Worm (Caenorhabditis elegans): ENCODE data around the gene T06D4.2.
A peak's percentile ranks its signal among the peaks of the same experiment; 100 is the strongest.

Gene T06D4.2

DNA sequence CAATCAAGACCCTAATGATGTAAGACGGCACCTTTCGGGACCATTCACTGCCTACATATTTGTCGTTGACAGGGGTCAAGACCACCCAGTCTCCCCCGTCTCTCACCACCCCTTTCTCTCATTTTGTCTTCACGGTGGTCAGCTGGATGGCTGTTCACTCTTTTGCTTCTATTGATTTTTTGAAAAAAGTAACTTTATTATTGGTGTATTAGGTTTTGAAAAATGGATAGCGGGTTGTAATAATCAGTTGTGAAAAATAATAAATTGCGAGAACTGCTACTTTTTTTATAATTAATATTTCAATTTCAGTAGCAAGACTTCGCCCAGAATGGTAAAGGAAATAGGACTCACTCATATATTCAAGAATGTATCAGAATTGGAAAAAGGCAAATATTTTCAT, 8.9 kb downstream of the T06D4.2 start, which contains the start of gene bath-9:
TSS of gene bath-9 (plus strand) at position 301 of the 400 bp plus-strand sequence.
- no peak for TF ChIP-seq nhr-12 (tag; optimal IDR thresholded peaks at IDR 0.05)
- no peak for TF ChIP-seq eor-1 (tag; optimal IDR thresholded peaks at IDR 0.05)
- no peak for TF ChIP-seq egl-5 (tag; optimal IDR thresholded peaks at IDR 0.05)
- no peak for TF ChIP-seq aly-2 (tag; optimal IDR thresholded peaks at IDR 0.05)
- no peak for TF ChIP-seq elt-1 (tag; optimal IDR thresholded peaks at IDR 0.05)
- TF ChIP-seq nhr-67 (tag; optimal IDR thresholded peaks at IDR 0.05): no peak
- TF ChIP-seq ZK546.5 (tag; optimal IDR thresholded peaks at IDR 0.05): no peak

DNA sequence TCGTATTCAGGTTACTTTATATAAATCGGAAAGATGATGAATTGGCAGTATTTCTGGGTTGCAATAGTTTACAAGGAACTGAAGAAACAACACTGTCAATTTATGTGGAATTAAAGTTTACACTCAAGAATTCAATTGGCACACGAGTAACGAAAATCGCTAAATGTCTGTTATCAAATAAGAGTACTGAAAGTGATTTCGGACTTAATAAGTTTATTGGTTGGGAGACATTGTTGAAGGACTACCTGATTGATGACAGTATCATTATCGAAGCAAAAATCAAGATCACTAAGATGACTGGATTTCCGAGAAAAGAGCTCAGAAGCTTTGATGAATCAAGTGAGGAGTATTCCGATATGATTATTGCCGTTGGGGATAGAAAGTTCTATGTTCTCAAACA, 10.4 kb downstream of the T06D4.2 start:
- TF ChIP-seq fos-1 (tag; optimal IDR thresholded peaks at IDR 0.05) (no peak), nhr-23 (tag; optimal IDR thresholded peaks at IDR 0.05) (no peak), zag-1 (tag; optimal IDR thresholded peaks at IDR 0.05) (no peak), ZK546.5 (tag; optimal IDR thresholded peaks at IDR 0.05) (no peak), ztf-4 (tag; optimal IDR thresholded peaks at IDR 0.05) (no peak)

DNA sequence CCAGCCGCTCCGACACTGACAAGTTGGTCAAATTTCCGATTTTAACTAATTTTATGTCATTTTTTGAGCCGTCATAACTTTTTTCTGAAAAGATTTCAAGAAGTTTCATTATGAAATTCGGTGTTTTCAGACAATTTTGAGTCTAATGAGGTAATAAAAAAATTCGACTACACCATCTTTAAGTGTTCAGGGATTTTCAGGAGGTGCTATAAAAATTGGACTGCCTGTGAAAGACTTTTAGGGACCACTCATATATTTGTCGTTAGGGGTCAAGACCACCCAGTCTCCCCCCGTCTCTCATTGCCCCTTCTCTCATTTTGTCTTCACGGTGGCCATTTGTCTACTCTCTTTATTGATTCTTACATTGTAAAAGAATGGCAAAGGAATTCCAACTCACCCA, 10.9 kb downstream of the T06D4.2 start, which contains the start of gene bath-10:
TSS of gene bath-10 (plus strand) at position 301 of the 400 bp plus-strand sequence.
- no peak for TF ChIP-seq ceh-82 (tag; optimal IDR thresholded peaks at IDR 0.05)
- TF ChIP-seq nfya-1 (tag; optimal IDR thresholded peaks at IDR 0.05; ENCODE audit: insufficient read depth): no peak
- no peak for TF ChIP-seq nhr-12 (tag; optimal IDR thresholded peaks at IDR 0.05)
- TF ChIP-seq ceh-16 (tag; optimal IDR thresholded peaks at IDR 0.05): no peak
- TF ChIP-seq elt-3 (tag; optimal IDR thresholded peaks at IDR 0.05): no peak
- no peak for TF ChIP-seq jun-1 (tag; optimal IDR thresholded peaks at IDR 0.05)
- no peak for TF ChIP-seq skn-1 (tag; optimal IDR thresholded peaks at IDR 0.05)
- no peak for TF ChIP-seq daf-12 (tag; optimal IDR thresholded peaks at IDR 0.05)
- no peak for TF ChIP-seq elt-1 (tag; optimal IDR thresholded peaks at IDR 0.05)

DNA sequence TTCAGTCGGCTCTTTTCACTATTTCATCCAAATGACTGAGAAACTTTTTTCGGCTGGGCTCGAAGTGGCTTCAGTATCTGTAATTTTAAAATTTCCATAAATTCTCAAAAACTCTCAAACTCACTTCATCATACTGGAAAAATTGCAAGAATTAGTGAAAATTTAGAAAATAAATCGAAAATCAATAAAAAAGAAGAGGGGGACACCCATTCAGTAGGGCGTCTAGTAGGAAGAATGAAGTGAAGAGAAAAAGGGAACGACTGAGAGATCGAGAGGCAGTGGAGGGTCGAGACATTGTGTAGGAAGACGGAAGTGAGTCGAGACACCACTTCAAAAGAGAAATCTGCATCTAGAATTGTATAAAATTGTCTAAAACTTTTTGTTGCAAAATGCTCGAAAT, 11.8 kb downstream of the T06D4.2 start:
- TF ChIP-seq tbx-2 (tag; optimal IDR thresholded peaks at IDR 0.05): no peak
- TF ChIP-seq nhr-237 (tag; optimal IDR thresholded peaks at IDR 0.05): no peak
- TF ChIP-seq egl-5 (tag; optimal IDR thresholded peaks at IDR 0.05): no peak
- no peak for TF ChIP-seq nhr-76 (tag; optimal IDR thresholded peaks at IDR 0.05)
- TF ChIP-seq elt-1 (tag; optimal IDR thresholded peaks at IDR 0.05): no peak
- no peak for TF ChIP-seq nhr-23 (tag; optimal IDR thresholded peaks at IDR 0.05)
- TF ChIP-seq nhr-12 (tag; optimal IDR thresholded peaks at IDR 0.05): no peak
- no peak for TF ChIP-seq elt-3 (tag; optimal IDR thresholded peaks at IDR 0.05)
- TF ChIP-seq lin-15B (tag; optimal IDR thresholded peaks at IDR 0.05): no peak
- peak; percentile 7 for TF ChIP-seq sea-2 (GFP tag; optimal IDR thresholded peaks at IDR 0.05)
- no peak for TF ChIP-seq lin-39 (tag; optimal IDR thresholded peaks at IDR 0.05)
- peak; percentile 6 for TF ChIP-seq ceh-28 (tag; optimal IDR thresholded peaks at IDR 0.05)
- TF ChIP-seq fkh-10 (GFP tag; optimal IDR thresholded peaks at IDR 0.05): no peak
- TF ChIP-seq hmg-11 (tag; optimal IDR thresholded peaks at IDR 0.05): no peak
- TF ChIP-seq pha-4 (tag; optimal IDR thresholded peaks at IDR 0.05): no peak

DNA sequence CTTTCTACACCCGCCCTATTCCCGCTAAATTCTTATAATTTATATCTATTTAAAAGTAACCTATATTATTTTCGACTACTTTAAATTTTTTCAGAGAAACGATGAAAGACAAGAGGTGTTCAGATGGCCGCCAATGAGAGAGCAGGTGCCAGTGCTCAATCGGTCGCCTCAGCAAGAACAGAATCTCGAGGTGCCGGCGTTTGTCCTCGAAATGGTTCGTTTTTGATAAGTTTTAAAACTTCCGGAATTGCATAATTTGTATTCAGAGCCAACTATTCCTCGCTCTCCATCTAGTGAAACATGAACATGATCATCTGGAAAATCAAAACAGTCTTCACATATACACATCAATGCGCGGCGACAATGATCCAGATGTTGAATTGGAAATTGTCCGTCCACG, 14.7 kb downstream of the T06D4.2 start, which contains the start of gene bath-23:
TSS of gene bath-23 (plus strand) at position 301 of the 400 bp plus-strand sequence.
- TF ChIP-seq ztf-4 (tag; optimal IDR thresholded peaks at IDR 0.05) (no peak), pha-4 (tag; optimal IDR thresholded peaks at IDR 0.05) (no peak)

DNA sequence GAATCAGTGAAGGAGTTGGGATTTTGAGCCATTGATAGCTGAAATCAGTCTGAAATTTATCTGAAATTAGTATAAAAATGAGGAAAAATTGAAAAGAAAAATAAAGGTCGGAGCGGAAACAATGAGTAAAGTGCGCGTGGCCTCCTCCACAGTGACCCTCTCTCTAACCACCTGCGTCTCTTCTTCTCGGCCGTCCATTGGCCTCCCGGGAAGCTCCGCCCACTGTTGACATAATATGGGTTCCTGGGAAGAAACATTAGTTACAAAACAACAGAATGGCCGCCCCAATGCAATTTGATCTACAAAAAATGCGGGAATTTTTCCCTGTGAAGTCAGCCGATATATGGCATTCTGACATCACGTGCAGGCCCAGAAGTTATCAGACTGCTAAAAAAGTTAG, 15.6 kb downstream of the T06D4.2 start, which contains the start of gene Y49F6C.8:
TSS of gene Y49F6C.8 (minus strand) at position 51 of the 400 bp plus-strand sequence.
- TF ChIP-seq nfya-1 (tag; optimal IDR thresholded peaks at IDR 0.05; ENCODE audit: insufficient read depth) (peak; percentile 96), unc-62 (GFP tag; optimal IDR thresholded peaks at IDR 0.05) (no peak)

DNA sequence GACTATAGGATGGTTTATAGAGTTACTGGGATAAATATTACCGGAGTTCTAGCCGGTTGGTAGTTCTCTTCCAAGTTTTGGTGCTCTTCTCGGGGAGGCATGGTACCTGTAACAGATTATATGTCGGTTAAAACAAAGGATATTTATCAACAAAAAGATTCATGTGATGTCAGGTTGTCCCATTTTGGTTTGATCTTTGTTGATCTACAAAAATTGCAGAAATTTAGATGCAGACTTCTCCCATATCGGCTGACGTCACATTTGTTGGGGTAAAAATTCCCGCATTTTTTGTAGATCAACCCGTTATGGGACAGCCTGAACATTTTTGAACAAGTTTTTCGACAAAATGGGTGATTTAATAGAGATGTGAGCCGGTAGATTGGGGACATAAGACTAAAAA, 17.6 kb downstream of the T06D4.2 start, which contains the start of gene Y49F6C.7:
TSS of gene Y49F6C.7 (minus strand) at position 101 of the 400 bp plus-strand sequence.
- TF ChIP-seq nfya-1 (tag; optimal IDR thresholded peaks at IDR 0.05; ENCODE audit: insufficient read depth) (no peak), ceh-9 (tag; optimal IDR thresholded peaks at IDR 0.05) (no peak), elt-2 (tag; optimal IDR thresholded peaks at IDR 0.05) (no peak), sea-2 (GFP tag; optimal IDR thresholded peaks at IDR 0.05) (no peak), ceh-16 (tag; optimal IDR thresholded peaks at IDR 0.05) (no peak), unc-62 (GFP tag; optimal IDR thresholded peaks at IDR 0.05) (no peak)

Data from whole organism, L3 larva.